Fruit fly (Drosophila melanogaster) whole organism, embryonic: ENCODE measurements around the gene Gsc.

Source experiments
- Asciz ChIP-seq: fragments of 200-800 bp; sonication (Bioruptor generic); optimal IDR thresholded peaks from 2 replicates; lab custom pipeline; 2017; ENCODE audit warnings: missing biosample characterization, mild to moderate bottlenecking, missing genetic modification characterization, missing genetic modification reagents
- Awh ChIP-seq: fragments of 200-800 bp; sonication (Bioruptor generic); IDR thresholded peaks from 2 replicates; pipeline ENCODE4, ENCODE4 v1.3.6; 2022; ENCODE audit warnings: missing biosample characterization, missing genetic modification characterization
- CG13894 ChIP-seq: fragments of 200-800 bp; sonication (Bioruptor generic); optimal IDR thresholded peaks from 3 replicates; lab custom pipeline; 2018; ENCODE audit warnings: missing biosample characterization, mild to moderate bottlenecking, missing genetic modification characterization, moderate library complexity
- CG14860 ChIP-seq: fragments of 200-800 bp; sonication (Bioruptor generic); IDR thresholded peaks from 3 replicates; pipeline ENCODE4 v1.3.6; 2022; ENCODE audit warnings: missing biosample characterization, missing genetic modification characterization; ENCODE audit not compliant: partially characterized antibody
- CG15479 ChIP-seq: fragments of 200-800 bp; sonication (Bioruptor generic); optimal IDR thresholded peaks from 3 replicates; lab custom pipeline; 2019; ENCODE audit warnings: missing biosample characterization, mild to moderate bottlenecking, missing genetic modification characterization, moderate library complexity
- CG18262 ChIP-seq: fragments of 200-800 bp; optimal IDR thresholded peaks from 3 replicates; lab custom pipeline; 2019; ENCODE audit warnings: missing biosample characterization, mild to moderate bottlenecking, missing genetic modification characterization, moderate library complexity
- CG1832 ChIP-seq: fragments of 200-800 bp; sonication (Bioruptor generic); optimal IDR thresholded peaks from 2 replicates; lab custom pipeline; 2017; ENCODE audit warnings: missing biosample characterization, mild to moderate bottlenecking, missing genetic modification characterization, inconsistent platforms
- CG4328 ChIP-seq: fragments of 200-800 bp; sonication (Bioruptor generic); optimal IDR thresholded peaks from 3 replicates; lab custom pipeline; 2017; ENCODE audit warnings: missing biosample characterization, missing genetic modification reagents, missing genetic modification characterization
- CG4360 ChIP-seq: fragments of 200-800 bp; sonication (Bioruptor generic); IDR thresholded peaks from 2 replicates; pipeline ENCODE4 v1.3.6; 2022; ENCODE audit warnings: missing biosample characterization, missing genetic modification characterization
- CrebB ChIP-seq: fragments of 200-800 bp; sonication (Bioruptor generic); optimal IDR thresholded peaks from 3 replicates; lab custom pipeline; 2018; ENCODE audit warnings: missing biosample characterization, mild to moderate bottlenecking, missing genetic modification characterization
- D ChIP-seq, 2 experiments: fragments of 200-800 bp in 1 of 2; fragments of >200 bp in 1 of 2; sonication (Bioruptor generic) in 1 of 2; optimal IDR thresholded peaks; 2 replicates in 1 of 2; 3 replicates in 1 of 2; lab custom pipeline; 2017; ENCODE audit warnings: mild to moderate bottlenecking in 1 of 2, missing biosample characterization in 1 of 2, missing genetic modification characterization in 1 of 2, missing genetic modification reagents in 1 of 2
- Doc2 ChIP-seq: fragments of 200-800 bp; sonication (Bioruptor generic); IDR thresholded peaks from 2 replicates; pipeline ENCODE4 v1.3.6; 2022; ENCODE audit warnings: missing biosample characterization, missing genetic modification characterization
- Drgx ChIP-seq: fragments of 200-800 bp; sonication (Bioruptor generic); IDR thresholded peaks from 2 replicates; pipeline ENCODE4 v1.3.6; 2022; ENCODE audit warnings: missing biosample characterization, missing genetic modification characterization
- Ets65A ChIP-seq: fragments of 200-800 bp; sonication (Bioruptor generic); peaks from one replicate; lab custom pipeline; 2016; ENCODE audit warnings: missing biosample characterization, missing genetic modification characterization
- H2.0 ChIP-seq: fragments of 200-800 bp; sonication (Bioruptor generic); IDR thresholded peaks from 2 replicates; pipeline ENCODE4 v1.3.6; 2022; ENCODE audit warnings: missing biosample characterization, missing genetic modification characterization
- Hsf ChIP-seq: fragments of 200-800 bp; sonication (Bioruptor generic); optimal IDR thresholded peaks from 3 replicates; lab custom pipeline; 2016; ENCODE audit warnings: missing biosample characterization, missing genetic modification characterization
- MBD-R2 ChIP-seq: fragments of 200-800 bp; sonication (Bioruptor generic); IDR thresholded peaks from 2 replicates; pipeline ENCODE4 v1.3.6; 2022; ENCODE audit warnings: missing biosample characterization, missing genetic modification characterization
- Mrtf ChIP-seq: fragments of 200-800 bp; sonication (Bioruptor generic); IDR thresholded peaks from 3 replicates; pipeline ENCODE4 v1.3.6; 2022; ENCODE audit warnings: missing biosample characterization, missing genetic modification characterization
- Nf-YB ChIP-seq: fragments of 200-800 bp; sonication (Bioruptor generic); optimal IDR thresholded peaks from 3 replicates; lab custom pipeline; 2019; ENCODE audit warnings: missing biosample characterization, mild to moderate bottlenecking, missing genetic modification characterization, moderate library complexity
- Nf-YC ChIP-seq: fragments of 200-800 bp; optimal IDR thresholded peaks from 3 replicates; lab custom pipeline; 2019; ENCODE audit warnings: missing biosample characterization, mild to moderate bottlenecking, missing genetic modification characterization, moderate library complexity
- Sox100B ChIP-seq: fragments of 200-800 bp; sonication (Bioruptor generic); optimal IDR thresholded peaks from 3 replicates; lab custom pipeline; 2018; ENCODE audit warnings: missing biosample characterization, mild to moderate bottlenecking, missing genetic modification characterization
- ac ChIP-seq: fragments of 200-800 bp; sonication (Bioruptor generic); optimal IDR thresholded peaks from 3 replicates; lab custom pipeline; 2017; ENCODE audit warnings: missing biosample characterization, mild to moderate bottlenecking, missing genetic modification characterization
- ato ChIP-seq: fragments of 200-800 bp; sonication (Bioruptor generic); IDR thresholded peaks from 2 replicates; pipeline ENCODE4 v1.3.6; 2022; ENCODE audit warnings: missing biosample characterization, missing genetic modification characterization; ENCODE audit not compliant: partially characterized antibody
- az2 ChIP-seq: fragments of 200-800 bp; sonication (Bioruptor generic); optimal IDR thresholded peaks from 3 replicates; lab custom pipeline; 2016; ENCODE audit warnings: missing biosample characterization, missing genetic modification characterization
- btn ChIP-seq: fragments of 200-800 bp; sonication (Bioruptor generic); optimal IDR thresholded peaks from 2 replicates; lab custom pipeline; 2016; ENCODE audit warnings: missing biosample characterization, missing genetic modification characterization
- cad ChIP-seq: fragments of >200 bp; optimal IDR thresholded peaks from 2 replicates; lab custom pipeline; 2017; ENCODE audit warnings: missing biosample characterization, missing genetic modification characterization
- dm ChIP-seq: fragments of 200-800 bp; sonication (Bioruptor generic); optimal IDR thresholded peaks from 3 replicates; lab custom pipeline; 2016; ENCODE audit warnings: missing biosample characterization, missing genetic modification characterization
- dysf ChIP-seq: fragments of 200-800 bp; sonication (Bioruptor generic); IDR thresholded peaks from 3 replicates; pipeline ENCODE4 v1.3.6; 2022; ENCODE audit warnings: missing biosample characterization, missing genetic modification characterization
- ftz-f1 ChIP-seq: fragments of 200-800 bp; sonication (Bioruptor generic); optimal IDR thresholded peaks from 2 replicates; lab custom pipeline; 2016; ENCODE audit warnings: missing biosample characterization, missing genetic modification characterization
- gsb-n ChIP-seq: fragments of 200-800 bp; sonication (Bioruptor generic); optimal IDR thresholded peaks from 3 replicates; lab custom pipeline; 2018; ENCODE audit warnings: missing biosample characterization, mild to moderate bottlenecking, missing genetic modification characterization
- her ChIP-seq: fragments of 200-800 bp; sonication (Bioruptor generic); optimal IDR thresholded peaks from 2 replicates; lab custom pipeline; 2016; ENCODE audit warnings: missing biosample characterization, missing genetic modification characterization
- lab ChIP-seq: fragments of 200-800 bp; sonication (Bioruptor generic); optimal IDR thresholded peaks from 3 replicates; lab custom pipeline; 2017; ENCODE audit warnings: missing biosample characterization, missing genetic modification characterization, mild to moderate bottlenecking, moderate library complexity, missing genetic modification reagents
- luna ChIP-seq: fragments of 200-800 bp; sonication (Bioruptor generic); optimal IDR thresholded peaks from 2 replicates; lab custom pipeline; 2016; ENCODE audit warnings: missing biosample characterization, missing genetic modification characterization
- nau ChIP-seq: fragments of 200-800 bp; sonication (Bioruptor generic); optimal IDR thresholded peaks from 3 replicates; lab custom pipeline; 2017; ENCODE audit warnings: missing biosample characterization, mild to moderate bottlenecking, missing genetic modification characterization, missing genetic modification reagents
- oc ChIP-seq: fragments of 200-800 bp; sonication (Bioruptor generic); optimal IDR thresholded peaks from 2 replicates; lab custom pipeline; 2018; ENCODE audit warnings: missing biosample characterization, mild to moderate bottlenecking, missing genetic modification characterization, moderate library complexity
- pho ChIP-seq: fragments of 200-800 bp; sonication (Bioruptor generic); optimal IDR thresholded peaks from 2 replicates; lab custom pipeline; 2016; ENCODE audit warnings: missing biosample characterization, missing genetic modification characterization
- pros ChIP-seq: fragments of 200-800 bp; sonication (Bioruptor generic); optimal IDR thresholded peaks from 3 replicates; lab custom pipeline; 2019; ENCODE audit warnings: missing biosample characterization, mild to moderate bottlenecking, missing genetic modification characterization, moderate library complexity
- run ChIP-seq: fragments of 200-800 bp; sonication (Bioruptor generic); optimal IDR thresholded peaks from 3 replicates; lab custom pipeline; 2018; ENCODE audit warnings: missing biosample characterization, mild to moderate bottlenecking, missing genetic modification characterization
- sens-2 ChIP-seq: fragments of 200-800 bp; sonication (Bioruptor generic); IDR thresholded peaks from 2 replicates; pipeline ENCODE4 v1.3.6; 2022; ENCODE audit warnings: missing biosample characterization, missing genetic modification characterization
- slbo ChIP-seq: fragments of 200-800 bp; sonication (Bioruptor generic); IDR thresholded peaks from 2 replicates; pipeline ENCODE4 v1.3.6; 2022; ENCODE audit warnings: missing biosample characterization, missing genetic modification characterization
- ssp ChIP-seq: fragments of 200-800 bp; sonication (Bioruptor generic); IDR thresholded peaks from 2 replicates; pipeline ENCODE4 v1.3.6; 2022; ENCODE audit warnings: missing biosample characterization, missing genetic modification characterization
- tgo ChIP-seq: fragments of 200-800 bp; sonication (Bioruptor generic); IDR thresholded peaks from 3 replicates; pipeline ENCODE4 v1.3.6; 2022; ENCODE audit warnings: missing biosample characterization, missing genetic modification characterization
- tll ChIP-seq, 2 experiments: fragments of 200-800 bp in 1 of 2; fragments of >200 bp in 1 of 2; sonication (Bioruptor generic) in 1 of 2; optimal IDR thresholded peaks; 2 replicates each; lab custom pipeline; 2017 to 2019; ENCODE audit warnings: missing biosample characterization in 2 of 2, missing genetic modification characterization in 2 of 2, mild to moderate bottlenecking in 1 of 2, moderate library complexity in 1 of 2
- zfh1 ChIP-seq: fragments of 200-800 bp; sonication (Bioruptor generic); IDR thresholded peaks from 3 replicates; pipeline ENCODE4 v1.3.6; 2022; ENCODE audit warnings: missing biosample characterization, missing genetic modification characterization

Gsc gene

dm6 chr2L:602439-602879, 8.0 kb upstream of the Gsc start, which contains the start of gene CG13689 (continued):
- peak; percentile 70 for TF ChIP-seq az2 (GFP tag; lab: Kevin White, UChicago)
- TF ChIP-seq Sox100B (GFP tag; lab: Kevin White, UChicago): no peak
- peak; percentile 68 for TF ChIP-seq Hsf (GFP tag; lab: Kevin White, UChicago)
- peak; percentile 82 for TF ChIP-seq slbo (GFP tag; lab: Robert Waterston, UW)
- no peak for TF ChIP-seq Awh (GFP tag; lab: Robert Waterston, UW)
- peak; percentile 71 for TF ChIP-seq dysf (GFP tag; lab: Robert Waterston, UW)
- TF ChIP-seq btn (GFP tag; lab: Kevin White, UChicago): no peak
- TF ChIP-seq tgo (GFP tag; lab: Robert Waterston, UW): peak; percentile 30; the same call in 1 of the 3 replicates
- peak; percentile 53 for TF ChIP-seq CG18262 (tag; lab: Kevin White, UChicago)
- peak; percentile 81 for TF ChIP-seq MBD-R2 (GFP tag; lab: Robert Waterston, UW)
- peak; percentile 15 for TF ChIP-seq CG4328
- no peak for TF ChIP-seq dm

dm6 chr2L:601848-602247, 7.4 kb upstream of the Gsc start:
- TF ChIP-seq tll (GFP tag; optimal IDR thresholded peaks at IDR 0.05; lab: Kevin White, UChicago) (peak in 1 of 2 experiments; percentile 94), run (tag; lab: Kevin White, UChicago) (no peak)
- TF ChIP-seq, all 482 proteins: peak for 1

- TF ChIP-seq D (optimal IDR thresholded peaks at IDR 0.05; lab: Kevin White, UChicago): peak; percentile 63
- no peak for TF ChIP-seq D (GFP tag; optimal IDR thresholded peaks at IDR 0.05; lab: Kevin White, UChicago)
- TF ChIP-seq zfh1: 0 out of 3 replicates have a peak, but pooled peaks have one; percentile 20
- peak; percentile 38 for TF ChIP-seq CG1832
- TF ChIP-seq CG15479 (GFP tag; lab: Kevin White, UChicago): peak; percentile 47
- TF ChIP-seq pros (GFP tag; lab: Kevin White, UChicago): no peak
- peak; percentile 59 for TF ChIP-seq Nf-YB (GFP tag; lab: Kevin White, UChicago)
- peak; percentile 22 for TF ChIP-seq gsb-n (tag; lab: Kevin White, UChicago)
- no peak for TF ChIP-seq H2.0 (GFP tag; lab: Robert Waterston, UW)
- TF ChIP-seq lab (GFP tag; lab: Kevin White, UChicago): no peak
- no peak for TF ChIP-seq Sox100B (GFP tag; lab: Kevin White, UChicago)
- no peak for TF ChIP-seq ssp
- TF ChIP-seq ac (GFP tag; lab: Kevin White, UChicago): peak; percentile 11
- peak; percentile 81 for TF ChIP-seq Ets65A (GFP tag; lab: Kevin White, UChicago)
- TF ChIP-seq cad (GFP tag; lab: Kevin White, UChicago): peak; percentile 69
These were observed 3.3 kb upstream of the Gsc start for dm6 chr2L:597771-598170.

dm6 chr2L:594048-594447, 437 bp downstream of the Gsc start:
- TF ChIP-seq slbo (GFP tag; lab: Robert Waterston, UW): 0 out of 2 replicates have a peak, but pooled peaks have one; percentile 13
- TF ChIP-seq her: no peak
- TF ChIP-seq CG14860 (GFP tag; lab: Robert Waterston, UW): no peak
- TF ChIP-seq nau: no peak
- TF ChIP-seq Mrtf (GFP tag; lab: Robert Waterston, UW): 0 out of 3 replicates have a peak, but pooled peaks have one; percentile 13
- TF ChIP-seq, all 482 proteins: peak for 2

dm6 chr2L:591511-591910, 3.0 kb downstream of the Gsc start:
- TF ChIP-seq CG13894: no peak
- TF ChIP-seq ato (GFP tag; lab: Robert Waterston, UW): no peak
- TF ChIP-seq Nf-YC (tag; lab: Kevin White, UChicago): peak; percentile 63
- TF ChIP-seq pho (GFP tag; lab: Kevin White, UChicago): no peak
- no peak for TF ChIP-seq CG4360 (GFP tag; lab: Robert Waterston, UW)
- no peak for TF ChIP-seq Asciz (GFP tag; lab: Kevin White, UChicago)
- TF ChIP-seq Doc2 (GFP tag; lab: Robert Waterston, UW): no peak
- no peak for TF ChIP-seq ftz-f1 (GFP tag; lab: Kevin White, UChicago)
- TF ChIP-seq pros (GFP tag; lab: Kevin White, UChicago): peak; percentile 35
- no peak for TF ChIP-seq Drgx (GFP tag; lab: Robert Waterston, UW)
- peak; percentile 33 for TF ChIP-seq oc
- no peak for TF ChIP-seq CrebB (tag; lab: Kevin White, UChicago)
- no peak for TF ChIP-seq sens-2
- TF ChIP-seq Nf-YB (GFP tag; lab: Kevin White, UChicago): peak; percentile 79
- TF ChIP-seq luna: no peak
- TF ChIP-seq az2 (GFP tag; lab: Kevin White, UChicago): no peak
